Fruit fly (Drosophila melanogaster) whole organism, embryonic: Measurements from ENCODE around the gene CG17801.

Experiments used
- B-H2 ChIP-seq: fragments of 200-800 bp; sonication (Bioruptor generic); optimal IDR thresholded peaks from 2 replicates; lab custom pipeline; 2018; ENCODE audit warnings: missing biosample characterization, mild to moderate bottlenecking, missing genetic modification characterization
- CG10979 ChIP-seq: fragments of 200-800 bp; sonication (Bioruptor generic); optimal IDR thresholded peaks from 2 replicates; lab custom pipeline; 2018; ENCODE audit warnings: missing biosample characterization, mild to moderate bottlenecking, missing genetic modification characterization, moderate library complexity
- CG11695 ChIP-seq: fragments of 200-800 bp; sonication (Bioruptor generic); IDR thresholded peaks from 3 replicates; pipeline ENCODE4 v1.3.6; 2022; ENCODE audit warnings: missing biosample characterization, missing genetic modification characterization
- CG12299 ChIP-seq: fragments of 200-800 bp; sonication (Bioruptor generic); optimal IDR thresholded peaks from 2 replicates; lab custom pipeline; 2018; ENCODE audit warnings: missing biosample characterization, mild to moderate bottlenecking, missing genetic modification characterization
- CG15696 ChIP-seq: fragments of 200-800 bp; sonication (Bioruptor generic); optimal IDR thresholded peaks from 2 replicates; lab custom pipeline; 2019; ENCODE audit warnings: missing biosample characterization, mild to moderate bottlenecking, missing genetic modification characterization, moderate library complexity
- CG1603 ChIP-seq: fragments of 200-800 bp; sonication (Bioruptor generic); optimal IDR thresholded peaks from 2 replicates; lab custom pipeline; 2019; ENCODE audit warnings: missing biosample characterization, mild to moderate bottlenecking, missing genetic modification characterization, moderate library complexity
- CG17186 ChIP-seq: fragments of 200-800 bp; sonication (Bioruptor generic); optimal IDR thresholded peaks from 3 replicates; lab custom pipeline; 2017; ENCODE audit warnings: missing biosample characterization, missing genetic modification reagents, missing genetic modification characterization
- CG17359 ChIP-seq: fragments of 200-800 bp; sonication (Bioruptor generic); optimal IDR thresholded peaks from 3 replicates; lab custom pipeline; 2018; ENCODE audit warnings: missing biosample characterization, mild to moderate bottlenecking, missing genetic modification characterization, moderate library complexity
- CG30020 ChIP-seq: fragments of 200-800 bp; optimal IDR thresholded peaks from 2 replicates; lab custom pipeline; 2019; ENCODE audit warnings: missing biosample characterization, mild to moderate bottlenecking, missing genetic modification characterization, moderate library complexity
- CG32767 ChIP-seq: fragments of 200-800 bp; sonication (Bioruptor generic); IDR thresholded peaks from 2 replicates; pipeline ENCODE4 v1.3.6; 2022; ENCODE audit warnings: missing biosample characterization, missing genetic modification characterization
- CG3281 ChIP-seq: fragments of 200-800 bp; sonication (Bioruptor generic); optimal IDR thresholded peaks from 3 replicates; lab custom pipeline; 2017; ENCODE audit warnings: missing biosample characterization, mild to moderate bottlenecking, missing genetic modification characterization
- CG3838 ChIP-seq: fragments of 200-800 bp; sonication (Bioruptor generic); optimal IDR thresholded peaks from 3 replicates; lab custom pipeline; 2016; ENCODE audit warnings: missing biosample characterization, missing genetic modification characterization
- CG3995 ChIP-seq: fragments of 200-800 bp; sonication (Bioruptor generic); optimal IDR thresholded peaks from 3 replicates; lab custom pipeline; 2016; ENCODE audit warnings: missing biosample characterization, missing genetic modification characterization
- CG4707 ChIP-seq: fragments of 200-800 bp; sonication (Bioruptor generic); optimal IDR thresholded peaks from 2 replicates; lab custom pipeline; 2018; ENCODE audit warnings: missing biosample characterization, mild to moderate bottlenecking, missing genetic modification characterization, moderate library complexity
- CG8290 ChIP-seq, 3 experiments: fragments of 200-800 bp; sonication (Bioruptor generic); optimal IDR thresholded peaks; 2 replicates each; lab custom pipeline; 2016 to 2019; ENCODE audit warnings: missing biosample characterization in 3 of 3, missing genetic modification characterization in 3 of 3, mild to moderate bottlenecking in 2 of 3, moderate library complexity in 1 of 3
- CG8388 ChIP-seq: fragments of 200-800 bp; sonication (Bioruptor generic); optimal IDR thresholded peaks from 2 replicates; lab custom pipeline; 2019; ENCODE audit warnings: missing biosample characterization, mild to moderate bottlenecking, missing genetic modification characterization, moderate library complexity
- CG8924 ChIP-seq: fragments of 200-800 bp; optimal IDR thresholded peaks from 3 replicates; lab custom pipeline; 2019; ENCODE audit warnings: missing biosample characterization, mild to moderate bottlenecking, missing genetic modification characterization, moderate library complexity
- CG9437 ChIP-seq: fragments of 200-800 bp; sonication (Bioruptor generic); optimal IDR thresholded peaks from 2 replicates; lab custom pipeline; 2018; ENCODE audit warnings: missing biosample characterization, mild to moderate bottlenecking, missing genetic modification characterization
- CG9817 ChIP-seq: fragments of 200-800 bp; sonication (Bioruptor generic); optimal IDR thresholded peaks from 2 replicates; lab custom pipeline; 2018; ENCODE audit warnings: missing biosample characterization, mild to moderate bottlenecking, missing genetic modification characterization, moderate library complexity
- CG9876 ChIP-seq: fragments of 200-800 bp; sonication (Bioruptor generic); optimal IDR thresholded peaks from 2 replicates; lab custom pipeline; 2016; ENCODE audit warnings: missing biosample characterization, missing genetic modification characterization
- E2f2 ChIP-seq: fragments of 200-800 bp; sonication (Bioruptor generic); IDR thresholded peaks from 2 replicates; pipeline ENCODE4 v1.3.6; 2022; ENCODE audit warnings: missing biosample characterization, missing genetic modification characterization
- Eip74EF ChIP-seq, 2 experiments: fragments of 200-800 bp in 1 of 2; fragments of >200 bp in 1 of 2; sonication (Bioruptor generic) in 1 of 2; optimal IDR thresholded peaks; 2 replicates each; lab custom pipeline; 2017 to 2019; ENCODE audit warnings: missing biosample characterization in 2 of 2, missing genetic modification characterization in 2 of 2, mild to moderate bottlenecking in 1 of 2, moderate library complexity in 1 of 2
- Fer2 ChIP-seq: fragments of 200-800 bp; sonication (Bioruptor generic); optimal IDR thresholded peaks from 2 replicates; lab custom pipeline; 2018; ENCODE audit warnings: missing biosample characterization, mild to moderate bottlenecking, missing genetic modification characterization, moderate library complexity
- Kr ChIP-seq: fragments of 200-800 bp; sonication (Bioruptor generic); optimal IDR thresholded peaks from 2 replicates; lab custom pipeline; 2017; ENCODE audit warnings: missing biosample characterization, mild to moderate bottlenecking, missing genetic modification characterization
- MESR4 ChIP-seq: fragments of 200-800 bp; sonication (Bioruptor generic); optimal IDR thresholded peaks from 2 replicates; lab custom pipeline; 2018; ENCODE audit warnings: missing biosample characterization, mild to moderate bottlenecking, missing genetic modification characterization, moderate library complexity
- Neu2 ChIP-seq: fragments of 200-800 bp; sonication (Bioruptor generic); optimal IDR thresholded peaks from 3 replicates; lab custom pipeline; 2016; ENCODE audit warnings: missing biosample characterization, missing genetic modification characterization, borderline replicate concordance
- Nf-YB ChIP-seq: fragments of 200-800 bp; sonication (Bioruptor generic); optimal IDR thresholded peaks from 3 replicates; lab custom pipeline; 2019; ENCODE audit warnings: missing biosample characterization, mild to moderate bottlenecking, missing genetic modification characterization, moderate library complexity
- Xbp1 ChIP-seq: fragments of 200-800 bp; sonication (Bioruptor generic); optimal IDR thresholded peaks from 3 replicates; lab custom pipeline; 2016; ENCODE audit warnings: missing biosample characterization, mild to moderate bottlenecking, missing genetic modification characterization
- amos ChIP-seq: fragments of 200-800 bp; sonication (Bioruptor generic); IDR thresholded peaks from 2 replicates; pipeline ENCODE4 v1.3.6; 2022; ENCODE audit warnings: missing biosample characterization, missing genetic modification characterization; ENCODE audit not compliant: partially characterized antibody
- bbx ChIP-seq: fragments of 200-800 bp; sonication (Bioruptor generic); IDR thresholded peaks from 2 replicates; pipeline ENCODE4 v1.3.6; 2022; ENCODE audit warnings: missing biosample characterization, missing genetic modification characterization; ENCODE audit not compliant: partially characterized antibody
- bcd ChIP-seq: fragments of 200-800 bp; sonication (Bioruptor generic); optimal IDR thresholded peaks from 2 replicates; lab custom pipeline; 2017; ENCODE audit warnings: missing biosample characterization, mild to moderate bottlenecking, missing genetic modification characterization
- chn ChIP-seq: fragments of 200-800 bp; sonication (Bioruptor generic); optimal IDR thresholded peaks from 2 replicates; lab custom pipeline; 2016; ENCODE audit warnings: missing biosample characterization, missing genetic modification characterization
- dysf ChIP-seq: fragments of 200-800 bp; sonication (Bioruptor generic); IDR thresholded peaks from 3 replicates; pipeline ENCODE4 v1.3.6; 2022; ENCODE audit warnings: missing biosample characterization, missing genetic modification characterization
- exex ChIP-seq: fragments of 200-800 bp; sonication (Bioruptor generic); optimal IDR thresholded peaks from 4 replicates; lab custom pipeline; 2018; ENCODE audit warnings: missing biosample characterization, mild to moderate bottlenecking, missing genetic modification characterization, moderate library complexity
- her ChIP-seq: fragments of 200-800 bp; sonication (Bioruptor generic); optimal IDR thresholded peaks from 2 replicates; lab custom pipeline; 2016; ENCODE audit warnings: missing biosample characterization, missing genetic modification characterization
- kay ChIP-seq: fragments of 200-800 bp; sonication (Bioruptor generic); optimal IDR thresholded peaks from 2 replicates; lab custom pipeline; 2016; ENCODE audit warnings: missing biosample characterization, missing genetic modification characterization
- knrl ChIP-seq: fragments of 200-800 bp; sonication (Bioruptor generic); IDR thresholded peaks from 3 replicates; pipeline ENCODE4 v1.3.6; 2022; ENCODE audit warnings: missing biosample characterization, missing genetic modification characterization; ENCODE audit not compliant: partially characterized antibody
- maf-S ChIP-seq: fragments of 200-800 bp; sonication (Bioruptor generic); optimal IDR thresholded peaks from 2 replicates; lab custom pipeline; 2016; ENCODE audit warnings: missing biosample characterization, missing genetic modification characterization
- nerfin-1 ChIP-seq: fragments of 200-800 bp; sonication (Bioruptor generic); optimal IDR thresholded peaks from 3 replicates; lab custom pipeline; 2019; ENCODE audit warnings: missing biosample characterization, mild to moderate bottlenecking, missing genetic modification characterization, moderate library complexity
- oc ChIP-seq: fragments of 200-800 bp; sonication (Bioruptor generic); optimal IDR thresholded peaks from 2 replicates; lab custom pipeline; 2018; ENCODE audit warnings: missing biosample characterization, mild to moderate bottlenecking, missing genetic modification characterization, moderate library complexity
- pho ChIP-seq: fragments of 200-800 bp; sonication (Bioruptor generic); optimal IDR thresholded peaks from 2 replicates; lab custom pipeline; 2016; ENCODE audit warnings: missing biosample characterization, missing genetic modification characterization
- stwl ChIP-seq: fragments of 200-800 bp; sonication (Bioruptor generic); optimal IDR thresholded peaks from 3 replicates; lab custom pipeline; 2018; ENCODE audit warnings: missing biosample characterization, mild to moderate bottlenecking, missing genetic modification characterization, moderate library complexity
- toy ChIP-seq: fragments of 200-800 bp; sonication (Bioruptor generic); IDR thresholded peaks from 2 replicates; pipeline ENCODE4 v1.3.6; 2022; ENCODE audit warnings: missing biosample characterization, missing genetic modification characterization
- wdn ChIP-seq: fragments of 200-800 bp; sonication (Bioruptor generic); IDR thresholded peaks from 2 replicates; pipeline ENCODE4 v1.3.6; 2022; ENCODE audit warnings: missing biosample characterization, missing genetic modification characterization
- wor ChIP-seq: fragments of 200-800 bp; sonication (Bioruptor generic); IDR thresholded peaks from 2 replicates; pipeline ENCODE4 v1.3.6; 2022; ENCODE audit warnings: missing biosample characterization, missing genetic modification characterization
- zfh1 ChIP-seq: fragments of 200-800 bp; sonication (Bioruptor generic); IDR thresholded peaks from 3 replicates; pipeline ENCODE4 v1.3.6; 2022; ENCODE audit warnings: missing biosample characterization, missing genetic modification characterization
- zfh2 ChIP-seq: fragments of 200-800 bp; sonication (Bioruptor generic); optimal IDR thresholded peaks from 2 replicates; lab custom pipeline; 2016; ENCODE audit warnings: missing biosample characterization, missing genetic modification characterization

Gene CG17801

dm6 chr3R:17810951-17811706, 4.2 kb upstream of the CG17801 start, which contains the start of the genes Alg1 and tinc (continued):
- peak; percentile 76 for TF ChIP-seq CG17359 (tag; lab: Kevin White, UChicago)
- peak; percentile 60 for TF ChIP-seq CG1603 (tag; lab: Kevin White, UChicago)
- peak; percentile 61 for TF ChIP-seq CG9817 (tag; lab: Kevin White, UChicago)
- TF ChIP-seq her: no peak
- peak; percentile 24 for TF ChIP-seq zfh2 (GFP tag; lab: Kevin White, UChicago)
- no peak for TF ChIP-seq Kr
- TF ChIP-seq exex (tag; lab: Kevin White, UChicago): peak; percentile 46
- TF ChIP-seq dysf (GFP tag; lab: Robert Waterston, UW): peak; percentile 61; the same call in 2 of the 3 replicates
- peak; percentile 74 for TF ChIP-seq CG11695 (GFP tag; lab: Robert Waterston, UW)
- TF ChIP-seq B-H2 (GFP tag; lab: Kevin White, UChicago): peak; percentile 56
- peak; percentile 73 for TF ChIP-seq CG15696
- TF ChIP-seq stwl: peak; percentile 80
- TF ChIP-seq wor: no peak
- peak; percentile 64 for TF ChIP-seq CG3281
- TF ChIP-seq CG3995 (GFP tag; lab: Kevin White, UChicago): peak; percentile 12
- TF ChIP-seq E2f2 (GFP tag; lab: Robert Waterston, UW): peak; percentile 80
- peak; percentile 53 for TF ChIP-seq CG9437 (GFP tag; lab: Kevin White, UChicago)
- no peak for TF ChIP-seq CG4707 (GFP tag; lab: Kevin White, UChicago)
- peak; percentile 64 for TF ChIP-seq Xbp1 (GFP tag; lab: Kevin White, UChicago)
- no peak for TF ChIP-seq CG9876
- peak; percentile 13; the same call in 1 of the 2 replicates for TF ChIP-seq CG32767 (GFP tag; lab: Robert Waterston, UW)
- TF ChIP-seq CG3838: peak; percentile 34
- peak; percentile 65 for TF ChIP-seq Fer2
- TF ChIP-seq bbx (GFP tag; lab: Robert Waterston, UW): peak; percentile 54; the same call in 1 of the 2 replicates
- peak; percentile 43 for TF ChIP-seq oc (tag; lab: Kevin White, UChicago)
- TF ChIP-seq wdn (GFP tag; lab: Robert Waterston, UW): 0 out of 2 replicates have a peak, but pooled peaks have one; percentile 32
- no peak for TF ChIP-seq knrl (GFP tag; lab: Robert Waterston, UW)
- no peak for TF ChIP-seq maf-S (GFP tag; lab: Kevin White, UChicago)
- TF ChIP-seq Neu2 (GFP tag; lab: Kevin White, UChicago): no peak
- peak; percentile 47 for TF ChIP-seq amos (GFP tag; lab: Robert Waterston, UW)
- peak; percentile 7 for TF ChIP-seq chn (GFP tag; lab: Kevin White, UChicago)
- no peak for TF ChIP-seq nerfin-1 (tag; lab: Kevin White, UChicago)
- TF ChIP-seq kay (GFP tag; lab: Kevin White, UChicago): peak; percentile 21
- TF ChIP-seq CG10979: peak; percentile 68
- TF ChIP-seq CG8388: peak; percentile 59
- peak; percentile 74 for TF ChIP-seq CG8924 (tag; lab: Kevin White, UChicago)
- peak; percentile 77 for TF ChIP-seq CG12299 (tag; lab: Kevin White, UChicago)
- peak; percentile 66 for TF ChIP-seq pho (GFP tag; lab: Kevin White, UChicago)
- TF ChIP-seq MESR4 (GFP tag; lab: Kevin White, UChicago): peak; percentile 77
- TF ChIP-seq zfh1 (GFP tag; lab: Robert Waterston, UW): peak; percentile 58; the same call in 1 of the 3 replicates
- TF ChIP-seq CG30020: peak; percentile 66
- peak in 1 of 2 experiments; percentile 43 for TF ChIP-seq Eip74EF (GFP tag; optimal IDR thresholded peaks at IDR 0.05; lab: Kevin White, UChicago)
- TF ChIP-seq Nf-YB (GFP tag; lab: Kevin White, UChicago): peak; percentile 66
- TF ChIP-seq CG8290 (GFP tag; optimal IDR thresholded peaks at IDR 0.05; lab: Kevin White, UChicago): no peak
- peak in 1 of 2 experiments; percentile 69 for TF ChIP-seq CG8290 (tag; optimal IDR thresholded peaks at IDR 0.05; lab: Kevin White, UChicago)
- TF ChIP-seq bcd: peak; percentile 45
- peak; percentile 26 for TF ChIP-seq CG17186 (GFP tag; lab: Kevin White, UChicago)
- no peak for TF ChIP-seq toy
